Fruit fly (Drosophila melanogaster) whole organism, embryonic: ENCODE measurements around the gene Dis3l2.

Experiments
- ATbp ChIP-seq: fragments of 200-800 bp; sonication (Bioruptor generic); optimal IDR thresholded peaks from 2 replicates; lab custom pipeline; 2017; ENCODE audit warnings: missing biosample characterization, mild to moderate bottlenecking, missing genetic modification characterization, missing genetic modification reagents
- Bgb ChIP-seq: fragments of 200-800 bp; sonication (Bioruptor generic); IDR thresholded peaks from 2 replicates; pipeline ENCODE4 v1.3.6; 2022; ENCODE audit warnings: missing biosample characterization, missing genetic modification characterization; ENCODE audit not compliant: partially characterized antibody
- CG11085 ChIP-seq: fragments of 200-800 bp; sonication (Bioruptor generic); IDR thresholded peaks from 2 replicates; pipeline ENCODE4 v1.3.6; 2022; ENCODE audit warnings: missing biosample characterization, missing genetic modification characterization
- CG11504 ChIP-seq: fragments of 200-800 bp; sonication (Bioruptor generic); optimal IDR thresholded peaks from 3 replicates; lab custom pipeline; 2019; ENCODE audit warnings: missing biosample characterization, mild to moderate bottlenecking, missing genetic modification characterization, moderate library complexity
- CG13287 ChIP-seq: fragments of 200-800 bp; sonication (Bioruptor generic); IDR thresholded peaks from 2 replicates; pipeline ENCODE4 v1.3.6; 2022; ENCODE audit warnings: missing biosample characterization, missing genetic modification characterization; ENCODE audit not compliant: partially characterized antibody
- CG13894 ChIP-seq: fragments of 200-800 bp; sonication (Bioruptor generic); optimal IDR thresholded peaks from 3 replicates; lab custom pipeline; 2018; ENCODE audit warnings: missing biosample characterization, mild to moderate bottlenecking, missing genetic modification characterization, moderate library complexity
- CG14965 ChIP-seq: fragments of 200-800 bp; sonication (Bioruptor generic); optimal IDR thresholded peaks from 2 replicates; lab custom pipeline; 2016; ENCODE audit warnings: missing biosample characterization, missing genetic modification characterization, borderline replicate concordance
- CG16779 ChIP-seq: fragments of 200-800 bp; sonication (Bioruptor generic); IDR thresholded peaks from 2 replicates; pipeline ENCODE4 v1.3.6; 2022; ENCODE audit warnings: missing biosample characterization, missing genetic modification characterization
- CG17361 ChIP-seq: fragments of 200-800 bp; sonication (Bioruptor generic); IDR thresholded peaks from 3 replicates; pipeline ENCODE4 v1.3.6; 2022; ENCODE audit warnings: missing biosample characterization, missing genetic modification characterization
- CG1832 ChIP-seq: fragments of 200-800 bp; sonication (Bioruptor generic); optimal IDR thresholded peaks from 2 replicates; lab custom pipeline; 2017; ENCODE audit warnings: missing biosample characterization, mild to moderate bottlenecking, missing genetic modification characterization, inconsistent platforms
- CG18764 ChIP-seq: fragments of 200-800 bp; sonication (Bioruptor generic); optimal IDR thresholded peaks from 3 replicates; lab custom pipeline; 2016; ENCODE audit warnings: missing biosample characterization, missing genetic modification characterization
- CG2199 ChIP-seq: fragments of 200-800 bp; sonication (Bioruptor generic); IDR thresholded peaks from 3 replicates; pipeline ENCODE4 v1.3.6; 2022; ENCODE audit warnings: missing biosample characterization, missing genetic modification characterization
- CG2712 ChIP-seq: fragments of 200-800 bp; optimal IDR thresholded peaks from 3 replicates; lab custom pipeline; 2019; ENCODE audit warnings: missing biosample characterization, mild to moderate bottlenecking, missing genetic modification characterization, moderate library complexity
- CG43689 ChIP-seq: fragments of 200-800 bp; sonication (Bioruptor generic); IDR thresholded peaks from 2 replicates; pipeline ENCODE4 v1.3.6; 2022; ENCODE audit warnings: missing biosample characterization, missing genetic modification characterization
- CG4404 ChIP-seq: fragments of 200-800 bp; sonication (Bioruptor generic); IDR thresholded peaks from 2 replicates; pipeline ENCODE4 v1.3.6; 2022; ENCODE audit warnings: missing biosample characterization, missing genetic modification characterization
- CG6765 ChIP-seq: fragments of 200-800 bp; sonication (Bioruptor generic); optimal IDR thresholded peaks from 3 replicates; lab custom pipeline; 2017; ENCODE audit warnings: missing biosample characterization, mild to moderate bottlenecking, missing genetic modification characterization
- CG8924 ChIP-seq: fragments of 200-800 bp; optimal IDR thresholded peaks from 3 replicates; lab custom pipeline; 2019; ENCODE audit warnings: missing biosample characterization, mild to moderate bottlenecking, missing genetic modification characterization, moderate library complexity
- CTCF ChIP-seq: fragments of 200-800 bp; sonication (Bioruptor generic); optimal IDR thresholded peaks from 2 replicates; lab custom pipeline; 2017; ENCODE audit warnings: missing biosample characterization, mild to moderate bottlenecking, missing genetic modification characterization, moderate library complexity
- Dad ChIP-seq: fragments of 200-800 bp; sonication (Bioruptor generic); optimal IDR thresholded peaks from 3 replicates; lab custom pipeline; 2016; ENCODE audit warnings: missing biosample characterization, missing genetic modification characterization
- E2f1 ChIP-seq: fragments of 200-800 bp; sonication (Bioruptor generic); IDR thresholded peaks from 2 replicates; pipeline ENCODE4 v1.3.6; 2022; ENCODE audit warnings: missing biosample characterization, missing genetic modification characterization
- Ets97D ChIP-seq: fragments of 200-800 bp; sonication (Bioruptor generic); optimal IDR thresholded peaks from 3 replicates; lab custom pipeline; 2016; ENCODE audit warnings: missing biosample characterization, missing genetic modification characterization
- Fer1 ChIP-seq: fragments of 200-800 bp; sonication (Bioruptor generic); optimal IDR thresholded peaks from 2 replicates; lab custom pipeline; 2017; ENCODE audit warnings: missing biosample characterization, mild to moderate bottlenecking, missing genetic modification characterization
- Hey ChIP-seq: fragments of 200-800 bp; sonication (Bioruptor generic); optimal IDR thresholded peaks from 3 replicates; lab custom pipeline; 2018; ENCODE audit warnings: missing biosample characterization, mild to moderate bottlenecking, missing genetic modification characterization
- Hr39 ChIP-seq: fragments of >200 bp; optimal IDR thresholded peaks from 2 replicates; lab custom pipeline; 2017
- MESR4 ChIP-seq: fragments of 200-800 bp; sonication (Bioruptor generic); optimal IDR thresholded peaks from 2 replicates; lab custom pipeline; 2018; ENCODE audit warnings: missing biosample characterization, mild to moderate bottlenecking, missing genetic modification characterization, moderate library complexity
- Max ChIP-seq: fragments of 200-800 bp; sonication (Bioruptor generic); optimal IDR thresholded peaks from 2 replicates; lab custom pipeline; 2016; ENCODE audit warnings: missing biosample characterization, mild to moderate bottlenecking, missing genetic modification characterization
- Mes4 ChIP-seq: fragments of 200-800 bp; sonication (Bioruptor generic); optimal IDR thresholded peaks from 2 replicates; lab custom pipeline; 2016; ENCODE audit warnings: missing biosample characterization, missing genetic modification characterization
- NFAT ChIP-seq: fragments of 200-800 bp; sonication (Bioruptor generic); IDR thresholded peaks from 2 replicates; pipeline ENCODE4 v1.3.6; 2022; ENCODE audit warnings: missing biosample characterization, missing genetic modification characterization
- Ptx1 ChIP-seq: fragments of 200-800 bp; sonication (Bioruptor generic); IDR thresholded peaks from 2 replicates; pipeline ENCODE4 v1.3.6; 2022; ENCODE audit warnings: missing biosample characterization, missing genetic modification characterization
- ac ChIP-seq: fragments of 200-800 bp; sonication (Bioruptor generic); optimal IDR thresholded peaks from 3 replicates; lab custom pipeline; 2017; ENCODE audit warnings: missing biosample characterization, mild to moderate bottlenecking, missing genetic modification characterization
- ap ChIP-seq: fragments of 200-800 bp; sonication (Bioruptor generic); IDR thresholded peaks from 2 replicates; pipeline ENCODE4 v1.3.6; 2022; ENCODE audit warnings: missing biosample characterization, missing genetic modification characterization
- bowl ChIP-seq: fragments of 200-800 bp; sonication (Bioruptor generic); IDR thresholded peaks from 2 replicates; pipeline ENCODE4 v1.3.6; 2022; ENCODE audit warnings: missing biosample characterization, missing genetic modification characterization
- cad ChIP-seq: fragments of >200 bp; optimal IDR thresholded peaks from 2 replicates; lab custom pipeline; 2017; ENCODE audit warnings: missing biosample characterization, missing genetic modification characterization
- cg ChIP-seq: fragments of 200-800 bp; sonication (Bioruptor generic); optimal IDR thresholded peaks from 3 replicates; lab custom pipeline; 2019; ENCODE audit warnings: missing biosample characterization, mild to moderate bottlenecking, missing genetic modification characterization, moderate library complexity
- crc ChIP-seq: fragments of 200-800 bp; sonication (Bioruptor generic); optimal IDR thresholded peaks from 2 replicates; lab custom pipeline; 2016; ENCODE audit warnings: missing biosample characterization, missing genetic modification characterization
- da ChIP-seq: fragments of 200-800 bp; sonication (Bioruptor generic); optimal IDR thresholded peaks from 2 replicates; lab custom pipeline; 2016; ENCODE audit warnings: missing biosample characterization, missing genetic modification characterization
- dati ChIP-seq: fragments of 200-800 bp; sonication (Bioruptor generic); IDR thresholded peaks from 2 replicates; pipeline ENCODE4 v1.3.6; 2022; ENCODE audit warnings: missing biosample characterization, missing genetic modification characterization
- emc ChIP-seq: fragments of 200-800 bp; sonication (Bioruptor generic); optimal IDR thresholded peaks from 2 replicates; lab custom pipeline; 2016; ENCODE audit warnings: missing biosample characterization, missing genetic modification characterization
- en ChIP-seq: fragments of 200-800 bp; sonication (Bioruptor generic); optimal IDR thresholded peaks from 2 replicates; lab custom pipeline; 2016; ENCODE audit warnings: missing biosample characterization, missing genetic modification characterization
- fd102C ChIP-seq: fragments of 200-800 bp; sonication (Bioruptor generic); optimal IDR thresholded peaks from 2 replicates; lab custom pipeline; 2018; ENCODE audit warnings: missing biosample characterization, mild to moderate bottlenecking, missing genetic modification characterization, moderate library complexity
- gfzf ChIP-seq: fragments of 200-800 bp; sonication (Bioruptor generic); optimal IDR thresholded peaks from 2 replicates; lab custom pipeline; 2016; ENCODE audit warnings: missing biosample characterization, mild to moderate bottlenecking, missing genetic modification characterization, moderate library complexity
- hth ChIP-seq: fragments of >200 bp; optimal IDR thresholded peaks from 2 replicates; lab custom pipeline; 2017; ENCODE audit warnings: inconsistent platforms
- ind ChIP-seq: fragments of 200-800 bp; sonication (Bioruptor generic); optimal IDR thresholded peaks from 3 replicates; lab custom pipeline; 2016; ENCODE audit warnings: missing biosample characterization, missing genetic modification characterization
- lmd ChIP-seq: fragments of 200-800 bp; sonication (Bioruptor generic); IDR thresholded peaks from 2 replicates; pipeline ENCODE4 v1.3.6; 2022; ENCODE audit warnings: missing biosample characterization, missing genetic modification characterization
- luna ChIP-seq: fragments of 200-800 bp; sonication (Bioruptor generic); optimal IDR thresholded peaks from 2 replicates; lab custom pipeline; 2016; ENCODE audit warnings: missing biosample characterization, missing genetic modification characterization
- mam ChIP-seq: fragments of 200-800 bp; sonication (Bioruptor generic); optimal IDR thresholded peaks from 3 replicates; lab custom pipeline; 2016; ENCODE audit warnings: missing biosample characterization, missing genetic modification characterization
- pita ChIP-seq: fragments of 200-800 bp; sonication (Bioruptor generic); optimal IDR thresholded peaks from 2 replicates; lab custom pipeline; 2017; ENCODE audit warnings: missing biosample characterization, mild to moderate bottlenecking, missing genetic modification characterization
- sc ChIP-seq, 3 experiments: fragments of >200 bp in 2 of 3; fragments of 200-800 bp in 1 of 3; sonication (Bioruptor generic) in 1 of 3; optimal IDR thresholded peaks; 2 replicates in 2 of 3; 3 replicates in 1 of 3; lab custom pipeline; 2017; ENCODE audit warnings: mild to moderate bottlenecking in 1 of 3, missing biosample characterization in 1 of 3, missing genetic modification characterization in 1 of 3, missing genetic modification reagents in 1 of 3
- sens ChIP-seq: fragments of 200-800 bp; sonication (Bioruptor generic); peaks from one replicate; lab custom pipeline; 2016; ENCODE audit warnings: missing biosample characterization, missing genetic modification characterization
- tgo ChIP-seq: fragments of 200-800 bp; sonication (Bioruptor generic); IDR thresholded peaks from 3 replicates; pipeline ENCODE4 v1.3.6; 2022; ENCODE audit warnings: missing biosample characterization, missing genetic modification characterization

The Dis3l2 gene

DNA sequence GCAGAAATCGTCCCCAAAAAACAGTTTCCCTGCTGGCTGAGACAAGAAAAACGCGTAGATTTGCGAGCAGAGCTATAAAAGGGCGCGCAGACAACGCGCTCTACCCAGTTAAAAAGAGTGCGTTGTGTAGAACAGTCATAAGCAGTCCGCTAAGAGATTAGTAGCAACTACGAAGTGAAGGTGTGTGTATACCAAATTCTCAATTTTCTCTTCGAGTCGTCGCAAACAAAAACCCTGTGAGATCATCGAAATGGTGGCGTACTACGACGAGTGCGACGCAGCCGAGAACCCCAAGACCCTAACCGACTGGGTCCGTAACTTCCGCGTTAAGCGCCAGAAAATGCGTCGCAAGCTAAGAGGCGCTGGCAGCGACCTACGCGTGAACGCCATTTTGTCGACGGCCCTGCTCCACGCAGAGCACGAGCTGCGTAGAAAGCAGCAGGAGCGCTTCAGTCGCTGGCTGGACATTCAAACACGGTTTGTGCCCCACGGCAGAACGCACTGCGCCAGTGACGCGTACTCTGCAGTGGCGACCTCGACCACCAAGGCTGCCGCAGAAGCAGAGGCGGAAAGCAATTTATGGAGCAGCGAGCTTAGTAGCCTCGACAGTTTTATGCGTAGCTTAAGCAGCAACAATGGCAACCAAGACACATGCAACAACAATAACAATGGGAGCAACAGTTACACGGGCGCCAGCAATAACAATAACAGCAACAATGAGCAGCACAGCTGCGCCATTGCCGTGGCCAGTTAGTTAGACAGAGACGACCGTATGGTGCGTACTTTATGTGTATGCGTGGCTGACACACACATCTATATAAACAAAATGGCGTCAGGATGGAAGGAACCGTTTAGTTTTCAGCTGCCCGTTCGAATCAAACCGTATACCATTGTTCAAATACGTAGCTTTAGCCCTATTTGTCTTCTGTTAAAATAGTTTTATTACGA, 11.8 kb downstream of the Dis3l2 start (continued):
- TF ChIP-seq ind (GFP tag; lab: Kevin White, UChicago) (no peak), Hey (tag; lab: Kevin White, UChicago) (no peak), CG14965 (GFP tag; lab: Kevin White, UChicago) (no peak), CG2712 (no peak), CG4404 (no peak), sens (GFP tag; lab: Kevin White, UChicago) (peak; percentile 75), NFAT (GFP tag; lab: Robert Waterston, UW) (peak; percentile 73), mam (GFP tag; lab: Kevin White, UChicago) (no peak), Fer1 (no peak), E2f1 (GFP tag; lab: Robert Waterston, UW) (no peak; the same call in 1 of the 2 replicates), pita (GFP tag; lab: Kevin White, UChicago) (no peak), Mes4 (GFP tag; lab: Kevin White, UChicago) (no peak), Ptx1 (GFP tag; lab: Robert Waterston, UW) (no peak; the same call in 1 of the 2 replicates), da (GFP tag; lab: Kevin White, UChicago) (no peak), Max (GFP tag; lab: Kevin White, UChicago) (no peak), en (GFP tag; lab: Kevin White, UChicago) (no peak), fd102C (no peak), CTCF (no peak), CG16779 (GFP tag; lab: Robert Waterston, UW) (peak; percentile 46; the same call in 1 of the 2 replicates), tgo (no peak), sc (optimal IDR thresholded peaks at IDR 0.05; lab: Kevin White, UChicago) (no peak), sc (GFP tag; optimal IDR thresholded peaks at IDR 0.05; lab: Kevin White, UChicago) (no peak), hth (lab: Kevin White, UChicago) (no peak), CG11504 (tag; lab: Kevin White, UChicago) (no peak), ac (peak; percentile 17), CG18764 (no peak), Dad (no peak), ATbp (no peak), CG6765 (GFP tag; lab: Kevin White, UChicago) (no peak), Bgb (peak; percentile 65), CG2199 (peak; percentile 74; the same call in 1 of the 3 replicates), crc (no peak), CG13287 (GFP tag; lab: Robert Waterston, UW) (no peak; the same call in 1 of the 2 replicates), CG17361 (GFP tag; lab: Robert Waterston, UW) (no peak), MESR4 (GFP tag; lab: Kevin White, UChicago) (peak; percentile 99), luna (no peak), gfzf (GFP tag; lab: Kevin White, UChicago) (no peak), Ets97D (GFP tag; lab: Kevin White, UChicago) (no peak), CG13894 (peak; percentile 21), cad (GFP tag; lab: Kevin White, UChicago) (no peak), dati (GFP tag; lab: Robert Waterston, UW) (no peak), Hr39 (lab: Kevin White, UChicago) (no peak), CG11085 (GFP tag; lab: Robert Waterston, UW) (peak; percentile 5; the same call in 1 of the 2 replicates), CG8924 (tag; lab: Kevin White, UChicago) (peak; percentile 81), cg (GFP tag; lab: Kevin White, UChicago) (peak; percentile 89), bowl (no peak), CG43689 (GFP tag; lab: Robert Waterston, UW) (no peak), CG1832 (GFP tag; lab: Kevin White, UChicago) (peak; percentile 52), emc (GFP tag; lab: Kevin White, UChicago) (no peak), ap (GFP tag; lab: Robert Waterston, UW) (peak; percentile 15; the same call in 1 of the 2 replicates), lmd (no peak)
